Worm (Caenorhabditis elegans) whole organism, L4/young adult: Measurements from ENCODE around the gene pbo-4.

ENCODE experiments used
- W03F9.2 ChIP-seq: fragments of 150-350 bp; optimal IDR thresholded peaks from 2 replicates; lab custom pipeline; 2014; ENCODE audit warnings: missing biosample characterization, missing genetic modification characterization
- dao-5 ChIP-seq: sonication (generic microtip); optimal IDR thresholded peaks from 2 replicates; lab custom pipeline; 2016; ENCODE audit warnings: missing genotype, missing genetic modification characterization, moderate library complexity, missing compliant biosample characterization

DNA sequence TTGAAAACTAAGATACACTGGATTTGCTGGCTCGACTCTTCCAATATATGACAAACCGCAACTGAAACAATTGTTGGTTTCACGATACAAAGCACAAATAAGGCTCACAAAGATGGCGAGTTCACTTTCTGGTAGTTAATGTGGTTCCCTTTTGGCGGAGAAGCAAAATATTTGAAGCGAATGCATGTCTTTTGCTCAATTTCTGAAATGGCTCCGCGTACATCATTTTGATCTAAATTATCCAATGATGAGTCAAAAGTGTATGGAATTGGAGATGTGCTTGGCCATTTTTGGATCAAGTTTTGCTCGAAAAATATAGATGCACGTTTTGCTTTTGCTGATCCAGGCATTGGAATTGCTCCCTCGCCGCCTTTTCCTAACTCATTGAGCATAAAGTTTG is 7.8 kb downstream of the pbo-4 start:
- TF ChIP-seq W03F9.2 (no peak), dao-5 (tag; lab: Kevin White, UChicago) (no peak)
